Worm (Caenorhabditis elegans) whole organism, mixed stage, embryonic: ENCODE data around the gene prk-1.

Experiments
- blmp-1 ChIP-seq: fragments of 150-350 bp; optimal IDR thresholded peaks from 2 replicates; lab custom pipeline; 2014; ENCODE audit warnings: missing biosample characterization, missing genetic modification characterization
- ces-1 ChIP-seq: fragments of 150-350 bp; optimal IDR thresholded peaks from 2 replicates; lab custom pipeline; 2014; ENCODE audit warnings: missing biosample characterization, missing genetic modification reagents, missing genetic modification characterization
- elt-3 ChIP-seq: fragments of 150-350 bp; optimal IDR thresholded peaks from 2 replicates; lab custom pipeline; 2014; ENCODE audit warnings: missing biosample characterization, missing genetic modification characterization
- ham-2 ChIP-seq: fragments of 200-800 bp; sonication (Bioruptor generic); optimal IDR thresholded peaks from 2 replicates; lab custom pipeline; 2018; ENCODE audit warnings: mild to moderate bottlenecking, missing genetic modification characterization, missing compliant biosample characterization
- mab-5 ChIP-seq: fragments of 150-350 bp; optimal IDR thresholded peaks from 2 replicates; lab custom pipeline; 2014; ENCODE audit warnings: missing biosample characterization, missing genetic modification characterization
- ztf-11 ChIP-seq: fragments of 150-350 bp; optimal IDR thresholded peaks from 2 replicates; lab custom pipeline; 2014; ENCODE audit warnings: missing biosample characterization, missing genetic modification characterization

- TF ChIP-seq ztf-11 (tag; lab: Kevin White, UChicago), result no peak
- no peak for TF ChIP-seq ces-1 (GFP tag; lab: Kevin White, UChicago)
- TF ChIP-seq blmp-1 (tag; lab: Kevin White, UChicago), result no peak
- TF ChIP-seq mab-5 (tag; lab: Kevin White, UChicago), result no peak
- TF ChIP-seq elt-3 (tag; lab: Kevin White, UChicago), result no peak
- no peak for TF ChIP-seq ham-2 (GFP tag; lab: Kevin White, UChicago)
Measured at ce11 chrIII:7002143-7002542, 12.2 kb downstream of the prk-1 start.
